Worm (Caenorhabditis elegans) whole organism, early embryonic: ENCODE results near the gene ZC204.17.
"Not testable (repeated sequence)": the region's sequence is repeated elsewhere in the genome, so short reads cannot be mapped to it uniquely, and the experiment has no call there.

Source experiments
- B0310.2 ChIP-seq: sonication (generic microtip); optimal IDR thresholded peaks from 2 replicates; lab custom pipeline; 2016; ENCODE audit warnings: mild to moderate bottlenecking, missing genetic modification characterization, missing compliant biosample characterization
- F13C5.2 ChIP-seq: sonication (generic microtip); optimal IDR thresholded peaks from 2 replicates; lab custom pipeline; 2017; ENCODE audit warnings: mild to moderate bottlenecking, missing genetic modification characterization, inconsistent platforms, missing compliant biosample characterization
- aly-1 ChIP-seq: sonication (generic microtip); optimal IDR thresholded peaks from 2 replicates; lab custom pipeline; 2016; ENCODE audit warnings: missing genetic modification characterization, missing compliant biosample characterization
- ama-1 ChIP-seq: fragments of 150-350 bp; optimal IDR thresholded peaks from 2 replicates; lab custom pipeline; 2014
- ceh-13 ChIP-seq: fragments of 200-800 bp; sonication (Bioruptor generic); optimal IDR thresholded peaks from 2 replicates; lab custom pipeline; 2018; ENCODE audit warnings: mild to moderate bottlenecking, missing genetic modification characterization, missing compliant biosample characterization
- ceh-36 ChIP-seq: sonication (generic microtip); optimal IDR thresholded peaks from 2 replicates; lab custom pipeline; 2016; ENCODE audit warnings: missing genetic modification characterization, inconsistent platforms, missing compliant biosample characterization
- ets-7 ChIP-seq: sonication (generic microtip); optimal IDR thresholded peaks from 2 replicates; lab custom pipeline; 2016; ENCODE audit warnings: missing genotype, missing genetic modification characterization, missing compliant biosample characterization
- flt-1 ChIP-seq: fragments of 200-800 bp; sonication (Bioruptor generic); IDR thresholded peaks from 2 replicates; pipeline ENCODE4 v1.3.6; 2022; ENCODE audit warnings: missing genetic modification characterization, missing compliant biosample characterization
- hmbx-1 ChIP-seq: sonication (generic microtip); optimal IDR thresholded peaks from 2 replicates; lab custom pipeline; 2016; ENCODE audit warnings: mild to moderate bottlenecking, missing genetic modification characterization, missing compliant biosample characterization
- hmg-4 ChIP-seq: fragments of 200-800 bp; sonication (Bioruptor generic); optimal IDR thresholded peaks from 2 replicates; lab custom pipeline; 2018; ENCODE audit warnings: mild to moderate bottlenecking, missing genetic modification characterization, missing compliant biosample characterization
- hnd-1 ChIP-seq: sonication (generic microtip); optimal IDR thresholded peaks from 2 replicates; lab custom pipeline; 2016; ENCODE audit warnings: missing genetic modification characterization, missing compliant biosample characterization
- pes-1 ChIP-seq: fragments of 200-800 bp; sonication (Bioruptor generic); IDR thresholded peaks from 2 replicates; pipeline ENCODE4 v1.3.6; 2022; ENCODE audit warnings: missing genetic modification reagents, missing genetic modification characterization, missing compliant biosample characterization
- scrt-1 ChIP-seq: fragments of 200-800 bp; sonication (Bioruptor generic); IDR thresholded peaks from 2 replicates; pipeline ENCODE4 v1.3.6; 2022; ENCODE audit warnings: missing genetic modification characterization, missing compliant biosample characterization
- sea-1 ChIP-seq: fragments of 200-800 bp; sonication (Bioruptor generic); conservative IDR thresholded peaks from 2 replicates; pipeline ENCODE4 v1.3.6; 2022; ENCODE audit warnings: missing genetic modification characterization, missing compliant biosample characterization
- tbx-11 ChIP-seq: fragments of 200-800 bp; sonication (Bioruptor generic); IDR thresholded peaks from 2 replicates; pipeline ENCODE4 v1.3.6; 2022; ENCODE audit warnings: missing genetic modification characterization, missing compliant biosample characterization
- tbx-37 ChIP-seq: fragments of 200-800 bp; sonication (Bioruptor generic); conservative IDR thresholded peaks from 2 replicates; pipeline ENCODE4 v1.3.6; 2022; ENCODE audit warnings: missing genetic modification reagents, missing genetic modification characterization, missing compliant biosample characterization
- tra-4 ChIP-seq: sonication (generic microtip); optimal IDR thresholded peaks from 2 replicates; lab custom pipeline; 2017; ENCODE audit warnings: missing genetic modification characterization, missing compliant biosample characterization

The ZC204.17 gene

DNA sequence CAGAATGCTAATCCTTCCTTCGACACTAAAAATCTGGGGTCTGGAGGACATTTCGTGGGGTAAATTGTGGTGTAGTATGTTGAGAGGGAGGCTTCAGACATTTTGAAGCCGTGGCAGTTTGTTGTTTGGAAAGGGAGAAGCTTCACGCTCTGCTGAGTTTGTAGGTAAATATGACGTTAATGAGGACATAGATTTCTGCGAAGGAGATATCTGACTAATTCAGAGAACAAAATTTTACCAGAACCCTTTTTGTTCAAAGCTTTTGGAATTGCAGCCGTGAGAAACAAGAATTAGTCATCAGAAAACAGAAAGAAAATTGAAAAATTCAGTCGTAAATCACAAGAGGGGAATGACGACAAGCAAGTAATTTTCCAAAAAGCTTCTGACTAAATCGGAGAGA lies 5.6 kb downstream of the ZC204.17 start, which contains the start of gene srh-72:
Gene srh-72 (minus strand): TSS at position 101 of the 400 bp plus-strand sequence.
- TF ChIP-seq F13C5.2 (tag; lab: Kevin White, UChicago), result no peak
- no peak for TF ChIP-seq pes-1 (GFP tag; lab: Robert Waterston, UW)
- TF ChIP-seq hnd-1 (tag; lab: Kevin White, UChicago), result no peak
- no peak for TF ChIP-seq tbx-37 (GFP tag; lab: Robert Waterston, UW)
- TF ChIP-seq flt-1 (GFP tag; lab: Robert Waterston, UW), result no peak
- TF ChIP-seq tbx-11, result no peak
- no peak for TF ChIP-seq ceh-13
- no peak for TF ChIP-seq hmbx-1 (tag; lab: Kevin White, UChicago)
- no peak for TF ChIP-seq ama-1
- no peak for TF ChIP-seq hmg-4 (GFP tag; lab: Kevin White, UChicago)
- TF ChIP-seq aly-1 (tag; lab: Kevin White, UChicago), result no peak
- no peak for TF ChIP-seq ets-7 (tag; lab: Kevin White, UChicago)

DNA sequence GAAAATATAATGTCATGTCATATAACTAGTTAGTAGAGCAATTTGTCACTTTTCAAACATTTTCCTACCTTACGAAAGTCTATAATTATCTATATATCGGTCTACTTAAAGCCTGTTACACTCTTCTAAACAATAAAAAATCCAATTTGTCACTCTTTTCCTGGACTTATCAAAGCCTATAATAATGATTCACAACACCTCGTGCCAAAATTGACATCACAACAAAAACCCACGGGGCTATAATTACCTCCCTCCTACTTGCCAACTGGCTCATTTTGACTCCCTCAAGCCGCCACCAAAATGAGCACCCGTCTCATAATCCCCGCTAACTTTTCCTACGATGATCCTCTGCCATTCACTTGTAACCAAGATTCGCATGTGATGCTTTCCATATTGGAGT lies 9.7 kb downstream of the ZC204.17 start, which contains the start of gene srg-20:
Gene srg-20 (plus strand): TSS at position 301 of the 400 bp plus-strand sequence.
- not testable (repeated sequence) for TF ChIP-seq tbx-37 (GFP tag; lab: Robert Waterston, UW); hmg-4 (GFP tag; lab: Kevin White, UChicago); ets-7 (tag; lab: Kevin White, UChicago)

DNA sequence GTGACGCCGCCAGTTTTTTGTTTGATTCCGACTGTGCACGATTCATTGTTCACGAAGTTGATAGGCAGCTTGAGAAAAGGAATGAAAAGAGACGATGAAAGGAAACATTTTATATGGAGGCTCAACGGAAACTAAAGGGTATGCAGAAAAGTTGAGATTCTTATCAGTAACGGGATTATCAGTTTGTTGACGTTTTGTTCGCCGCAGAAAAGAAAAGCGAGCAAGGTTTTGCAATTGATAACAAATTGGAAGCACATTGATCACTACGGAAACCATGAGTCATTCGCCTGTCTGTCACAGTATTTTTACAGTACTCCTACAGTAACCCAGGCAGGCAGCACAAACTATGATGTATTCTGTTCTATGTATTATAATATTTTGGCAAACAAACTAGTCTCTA lies 10.1 kb downstream of the ZC204.17 start:
- no peak for TF ChIP-seq ama-1
- TF ChIP-seq aly-1 (tag; lab: Kevin White, UChicago), result no peak
- no peak for TF ChIP-seq ceh-36 (tag; lab: Kevin White, UChicago)
- TF ChIP-seq tra-4, result no peak

ce11 chrII:1633490-1633889 lies 12.6 kb downstream of the ZC204.17 start, which contains the start of gene C08E3.1:
C08E3.1 (plus strand) TSS chrII:1633790.
- not testable (repeated sequence) for TF ChIP-seq tbx-11; flt-1 (GFP tag; lab: Robert Waterston, UW); ceh-13

DNA sequence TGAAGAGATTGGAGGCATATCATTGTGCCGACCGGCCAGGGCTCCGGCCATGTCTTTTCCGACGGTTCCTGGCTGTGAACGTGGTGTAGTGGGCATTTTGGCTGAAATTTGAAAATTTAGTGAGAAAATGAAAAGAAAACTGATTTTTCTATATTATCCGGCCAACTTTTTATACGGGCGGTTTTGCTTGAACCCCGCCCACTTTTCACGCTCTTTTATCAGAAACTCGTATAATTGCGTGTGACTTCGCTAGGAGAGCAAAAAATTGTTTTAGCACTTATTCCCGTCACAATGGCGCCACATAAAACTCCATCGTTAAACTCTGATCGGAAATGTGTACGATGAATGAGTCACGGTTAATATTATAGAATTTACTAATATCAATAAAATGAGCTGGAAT lies 13.9 kb downstream of the ZC204.17 start, which contains the start of gene C08E3.13:
Gene C08E3.13 (minus strand): TSS at position 101 of the 400 bp plus-strand sequence.
- TF ChIP-seq aly-1 (tag; lab: Kevin White, UChicago); tbx-37 (GFP tag; lab: Robert Waterston, UW); hnd-1 (tag; lab: Kevin White, UChicago): not testable (repeated sequence)

DNA sequence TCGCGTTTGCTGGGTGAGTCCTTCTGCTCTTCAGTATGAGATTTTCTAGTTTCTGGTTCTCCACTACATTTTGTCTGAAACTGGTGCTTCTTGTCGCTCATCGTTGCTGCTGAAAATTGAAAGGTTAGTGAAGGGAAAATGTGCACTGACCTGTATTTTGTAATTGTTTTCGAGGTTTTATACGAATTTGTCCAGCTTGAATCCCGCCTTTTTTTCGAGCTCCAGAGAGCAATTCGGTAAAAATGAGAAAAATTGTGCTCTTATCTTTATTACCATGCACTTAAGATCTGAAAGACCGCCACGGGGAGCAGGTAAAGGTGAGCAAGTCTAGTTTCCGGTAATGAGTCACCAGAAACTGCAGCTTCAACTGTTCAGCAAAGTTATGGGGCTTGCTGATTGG lies 18.3 kb downstream of the ZC204.17 start, which contains the start of gene C08E3.15:
Gene C08E3.15 (minus strand): TSS at position 101 of the 400 bp plus-strand sequence.
- not testable (repeated sequence) for TF ChIP-seq sea-1 (GFP tag; lab: Robert Waterston, UW); hmg-4 (GFP tag; lab: Kevin White, UChicago); scrt-1 (GFP tag; lab: Robert Waterston, UW)

DNA sequence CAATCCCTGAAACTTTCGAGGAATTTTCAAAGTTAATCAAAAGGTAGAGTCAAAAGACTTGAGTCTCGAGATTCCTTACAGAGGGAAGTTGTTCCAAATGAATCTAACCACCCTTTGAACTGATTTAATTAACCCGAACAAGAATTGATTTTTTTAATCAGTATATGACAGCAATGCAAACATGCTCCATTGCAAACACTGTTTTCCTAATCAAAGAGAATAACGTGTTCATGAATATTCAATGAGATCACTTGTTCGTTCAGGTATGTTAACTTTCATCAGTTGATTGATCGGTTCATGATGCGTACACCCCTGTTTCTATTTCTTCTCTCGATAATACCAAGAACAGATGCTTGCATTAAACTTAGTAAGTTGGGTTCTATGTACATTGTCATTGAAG lies 20.4 kb downstream of the ZC204.17 start, which contains the start of gene C08E3.14:
Gene C08E3.14 (plus strand): TSS at position 301 of the 400 bp plus-strand sequence.
- TF ChIP-seq aly-1 (tag; lab: Kevin White, UChicago), result no peak
- no peak for TF ChIP-seq pes-1 (GFP tag; lab: Robert Waterston, UW)
- TF ChIP-seq F13C5.2 (tag; lab: Kevin White, UChicago), result no peak
- TF ChIP-seq sea-1 (GFP tag; lab: Robert Waterston, UW), result no peak
- TF ChIP-seq hmg-4 (GFP tag; lab: Kevin White, UChicago), result no peak
- TF ChIP-seq flt-1 (GFP tag; lab: Robert Waterston, UW), result no peak
- TF ChIP-seq ceh-13, result no peak
- no peak for TF ChIP-seq hmbx-1 (tag; lab: Kevin White, UChicago)
- TF ChIP-seq tbx-37 (GFP tag; lab: Robert Waterston, UW), result no peak
- TF ChIP-seq B0310.2 (tag; lab: Kevin White, UChicago), result no peak

- TF ChIP-seq ama-1, result no peak
- no peak for TF ChIP-seq F13C5.2 (tag; lab: Kevin White, UChicago)
- no peak for TF ChIP-seq flt-1 (GFP tag; lab: Robert Waterston, UW)
- no peak for TF ChIP-seq ets-7 (tag; lab: Kevin White, UChicago)
- no peak for TF ChIP-seq ceh-36 (tag; lab: Kevin White, UChicago)
- no peak for TF ChIP-seq scrt-1 (GFP tag; lab: Robert Waterston, UW)
- TF ChIP-seq tra-4, result no peak
- no peak for TF ChIP-seq ceh-13
- TF ChIP-seq tbx-11, result no peak
- TF ChIP-seq hmg-4 (GFP tag; lab: Kevin White, UChicago), result no peak
- TF ChIP-seq hnd-1 (tag; lab: Kevin White, UChicago), result no peak
- TF ChIP-seq tbx-37 (GFP tag; lab: Robert Waterston, UW), result no peak
- TF ChIP-seq pes-1 (GFP tag; lab: Robert Waterston, UW), result no peak
- TF ChIP-seq sea-1 (GFP tag; lab: Robert Waterston, UW), result no peak
- no peak for TF ChIP-seq hmbx-1 (tag; lab: Kevin White, UChicago)
- no peak for TF ChIP-seq aly-1 (tag; lab: Kevin White, UChicago)
- TF ChIP-seq B0310.2 (tag; lab: Kevin White, UChicago), result no peak
Observed at ce11 chrII:1624572-1624971, 21.5 kb downstream of the ZC204.17 start, which contains the start of gene fbxa-160. fbxa-160 (minus strand) TSS chrII:1624672.
